Worm (Caenorhabditis elegans) whole organism, L3 larva: ENCODE data around the gene Y39G8B.13.

ENCODE experiments used
- R02D3.7 ChIP-seq: fragments of 150-350 bp; optimal IDR thresholded peaks from 2 replicates; lab custom pipeline; 2014; ENCODE audit warnings: missing biosample characterization, missing genetic modification characterization
- ZK546.5 ChIP-seq: sonication (generic microtip); optimal IDR thresholded peaks from 2 replicates; lab custom pipeline; 2017; ENCODE audit warnings: missing biosample characterization, missing genetic modification characterization
- ama-1 ChIP-seq: fragments of 150-350 bp; optimal IDR thresholded peaks from 2 replicates; lab custom pipeline; 2018
- ceh-16 ChIP-seq: sonication (generic microtip); optimal IDR thresholded peaks from 2 replicates; lab custom pipeline; 2017; ENCODE audit warnings: missing biosample characterization, missing genetic modification characterization
- ceh-82 ChIP-seq: fragments of 150-350 bp; optimal IDR thresholded peaks from 2 replicates; lab custom pipeline; 2014; ENCODE audit warnings: missing biosample characterization, missing genetic modification characterization
- daf-12 ChIP-seq: fragments of 150-350 bp; optimal IDR thresholded peaks from 2 replicates; lab custom pipeline; 2014; ENCODE audit warnings: missing biosample characterization, missing genetic modification reagents, missing genetic modification characterization
- egl-27 ChIP-seq: sonication (generic microtip); optimal IDR thresholded peaks from 4 replicates; lab custom pipeline; 2017; ENCODE audit warnings: missing biosample characterization, missing genetic modification reagents, missing genetic modification characterization
- egl-5 ChIP-seq: fragments of 150-350 bp; optimal IDR thresholded peaks from 2 replicates; lab custom pipeline; 2017; ENCODE audit warnings: missing biosample characterization, missing genetic modification reagents, missing genetic modification characterization, inconsistent platforms
- elt-1 ChIP-seq: fragments of 150-350 bp; optimal IDR thresholded peaks from 2 replicates; lab custom pipeline; 2014; ENCODE audit warnings: missing biosample characterization, missing genetic modification characterization
- elt-2 ChIP-seq: sonication (generic microtip); optimal IDR thresholded peaks from 2 replicates; lab custom pipeline; 2016; ENCODE audit warnings: missing genetic modification reagents, mild to moderate bottlenecking, missing genetic modification characterization, missing compliant biosample characterization
- fkh-10 ChIP-seq: sonication (generic microtip); optimal IDR thresholded peaks from 2 replicates; lab custom pipeline; 2017; ENCODE audit warnings: missing biosample characterization, missing genetic modification reagents, missing genetic modification characterization
- jun-1 ChIP-seq: fragments of 150-350 bp; optimal IDR thresholded peaks from 2 replicates; lab custom pipeline; 2014; ENCODE audit warnings: missing biosample characterization, missing genetic modification reagents, missing genetic modification characterization
- lin-15B ChIP-seq: fragments of 150-350 bp; optimal IDR thresholded peaks from 2 replicates; lab custom pipeline; 2014; ENCODE audit warnings: missing biosample characterization, missing genetic modification characterization
- lin-39 ChIP-seq: fragments of 150-350 bp; optimal IDR thresholded peaks from 2 replicates; lab custom pipeline; 2018; ENCODE audit warnings: missing biosample characterization, missing genetic modification reagents, missing genetic modification characterization
- lsy-12 ChIP-seq: sonication (generic microtip); optimal IDR thresholded peaks from 2 replicates; lab custom pipeline; 2016; ENCODE audit warnings: mild to moderate bottlenecking, missing genetic modification characterization, missing compliant biosample characterization
- mdl-1 ChIP-seq: fragments of 150-350 bp; optimal IDR thresholded peaks from 2 replicates; lab custom pipeline; 2014; ENCODE audit warnings: missing biosample characterization, missing genetic modification characterization
- nfya-1 ChIP-seq: sonication (generic microtip); optimal IDR thresholded peaks from 2 replicates; lab custom pipeline; 2017; ENCODE audit warnings: missing genetic modification characterization, mild to moderate bottlenecking, missing compliant biosample characterization, antibody characterized with exemption, moderate library complexity; ENCODE audit not compliant: insufficient read depth
- nhr-11 ChIP-seq: fragments of 150-350 bp; optimal IDR thresholded peaks from 2 replicates; lab custom pipeline; 2014; ENCODE audit warnings: missing biosample characterization, missing genetic modification characterization
- nhr-237 ChIP-seq: fragments of 150-350 bp; optimal IDR thresholded peaks from 2 replicates; lab custom pipeline; 2014; ENCODE audit warnings: missing biosample characterization, missing genetic modification characterization
- nhr-25 ChIP-seq: sonication (generic microtip); optimal IDR thresholded peaks from 2 replicates; lab custom pipeline; 2017; ENCODE audit warnings: missing biosample characterization, missing genetic modification characterization
- nhr-76 ChIP-seq: fragments of 150-350 bp; sonication (generic microtip); optimal IDR thresholded peaks from 5 replicates; lab custom pipeline; 2014; ENCODE audit warnings: missing biosample characterization, missing genetic modification characterization
- nhr-77 ChIP-seq: fragments of 150-350 bp; optimal IDR thresholded peaks from 2 replicates; lab custom pipeline; 2014; ENCODE audit warnings: missing biosample characterization, missing genetic modification characterization
- pha-4 ChIP-seq: fragments of 150-350 bp; optimal IDR thresholded peaks from 2 replicates; lab custom pipeline; 2014; ENCODE audit warnings: missing biosample characterization, missing genetic modification reagents, missing genetic modification characterization
- pqm-1 ChIP-seq: fragments of 150-350 bp; optimal IDR thresholded peaks from 2 replicates; lab custom pipeline; 2017; ENCODE audit warnings: missing biosample characterization, missing genetic modification characterization, inconsistent platforms
- sea-2 ChIP-seq: fragments of 150-350 bp; sonication (generic microtip); optimal IDR thresholded peaks from 4 replicates; lab custom pipeline; 2014; ENCODE audit warnings: missing biosample characterization, missing genetic modification reagents, missing genetic modification characterization
- skn-1 ChIP-seq: fragments of 150-350 bp; optimal IDR thresholded peaks from 2 replicates; lab custom pipeline; 2014; ENCODE audit warnings: missing biosample characterization, missing genetic modification characterization
- snpc-4 ChIP-seq: fragments of 150-350 bp; optimal IDR thresholded peaks from 2 replicates; lab custom pipeline; 2014; ENCODE audit warnings: missing biosample characterization, missing genetic modification characterization
- unc-39 ChIP-seq: sonication (generic microtip); optimal IDR thresholded peaks from 4 replicates; lab custom pipeline; 2017; ENCODE audit warnings: missing biosample characterization, missing genetic modification characterization
- unc-62 ChIP-seq: fragments of 150-350 bp; sonication (generic microtip); optimal IDR thresholded peaks from 4 replicates; lab custom pipeline; 2014; ENCODE audit warnings: missing biosample characterization, missing genetic modification reagents, missing genetic modification characterization
- zag-1 ChIP-seq: fragments of 150-350 bp; optimal IDR thresholded peaks from 2 replicates; lab custom pipeline; 2014; ENCODE audit warnings: missing biosample characterization, missing genetic modification characterization
- ztf-11 ChIP-seq: fragments of 150-350 bp; optimal IDR thresholded peaks from 2 replicates; lab custom pipeline; 2014; ENCODE audit warnings: missing biosample characterization, missing genetic modification characterization
- ztf-4 ChIP-seq: fragments of 150-350 bp; optimal IDR thresholded peaks from 2 replicates; lab custom pipeline; 2014; ENCODE audit warnings: missing biosample characterization, missing genetic modification characterization

Gene Y39G8B.13

DNA sequence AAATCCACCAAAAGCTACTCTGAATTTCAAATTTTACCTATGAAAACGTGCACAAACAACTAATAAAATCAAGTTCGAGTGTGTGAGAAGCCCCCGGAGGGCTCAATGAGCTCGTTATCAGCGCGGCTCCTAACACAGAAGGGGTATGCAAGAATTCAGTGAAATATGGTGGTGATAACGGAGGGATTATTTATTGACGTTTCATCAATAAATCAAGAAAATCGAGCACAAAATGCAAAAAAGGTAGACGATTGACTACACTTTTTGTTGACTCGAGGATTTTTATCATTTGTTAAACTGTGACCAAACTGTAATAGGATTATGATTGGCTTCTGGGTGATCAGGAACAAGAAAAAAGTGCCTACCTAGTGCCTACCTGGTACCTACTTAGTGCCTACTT is 25.4 kb downstream of the Y39G8B.13 start, which contains the start of gene zip-3:
Gene zip-3, minus strand, starts transcription at position 21 of the 400 bp plus-strand sequence.
- TF ChIP-seq ZK546.5 (tag; lab: Kevin White, UChicago) (no peak), elt-2 (tag; lab: Kevin White, UChicago) (peak; percentile 88), pqm-1 (peak; percentile 55)

DNA sequence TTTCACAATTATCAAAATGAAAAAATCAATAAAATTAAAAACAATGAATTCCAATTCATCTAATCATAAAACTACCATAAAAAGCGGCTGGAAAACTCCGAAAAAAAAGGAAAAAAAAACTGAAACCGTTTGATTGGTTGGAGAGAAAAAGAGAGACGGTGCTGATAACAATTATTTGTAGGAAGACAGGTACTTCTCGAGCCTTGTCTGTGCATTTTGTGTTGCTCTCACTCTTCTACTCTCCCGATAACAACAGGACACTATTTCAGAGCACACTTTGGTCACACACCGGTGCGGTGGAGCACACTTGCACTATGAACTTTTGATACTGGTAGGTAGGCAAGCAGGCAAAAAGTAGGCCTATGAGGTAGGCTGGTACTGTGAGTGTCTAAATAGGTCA is 26.3 kb downstream of the Y39G8B.13 start:
- TF ChIP-seq unc-62 (GFP tag; lab: Kevin White, UChicago) (no peak), pqm-1 (peak; percentile 92), elt-2 (tag; lab: Kevin White, UChicago) (peak; percentile 96), ztf-4 (tag; lab: Kevin White, UChicago) (no peak), nfya-1 (peak; percentile 59), jun-1 (tag; lab: Kevin White, UChicago) (peak; percentile 13), pha-4 (tag; lab: Kevin White, UChicago) (peak; percentile 33), egl-5 (tag; lab: Kevin White, UChicago) (no peak), zag-1 (tag; lab: Kevin White, UChicago) (no peak)

DNA sequence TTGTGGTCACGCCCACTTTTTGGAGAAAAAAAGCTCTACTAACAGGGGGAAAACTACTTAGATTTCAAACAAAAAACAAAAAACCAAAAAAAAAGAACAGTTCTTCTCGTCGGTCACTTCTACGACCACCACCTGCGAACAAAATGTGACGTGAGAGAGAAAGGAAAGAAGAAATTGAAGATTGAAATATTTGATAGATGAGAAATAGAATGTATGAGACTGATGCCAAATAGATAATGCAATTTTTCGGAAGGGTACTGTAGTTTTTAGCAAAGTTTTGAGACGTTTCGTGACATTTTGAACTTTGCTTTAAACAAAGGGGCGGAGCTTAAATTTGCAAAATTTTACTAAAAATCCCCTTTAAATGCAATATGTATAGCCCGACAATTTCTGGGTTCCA is 27.9 kb downstream of the Y39G8B.13 start:
- peak; percentile 2 for TF ChIP-seq nhr-25 (tag; lab: Kevin White, UChicago)
- peak; percentile 45 for TF ChIP-seq elt-1
- TF ChIP-seq mdl-1 (tag; lab: Kevin White, UChicago) = no peak
- peak; percentile 38 for TF ChIP-seq elt-2 (tag; lab: Kevin White, UChicago)
- TF ChIP-seq ceh-16 (tag; lab: Kevin White, UChicago) = no peak

DNA sequence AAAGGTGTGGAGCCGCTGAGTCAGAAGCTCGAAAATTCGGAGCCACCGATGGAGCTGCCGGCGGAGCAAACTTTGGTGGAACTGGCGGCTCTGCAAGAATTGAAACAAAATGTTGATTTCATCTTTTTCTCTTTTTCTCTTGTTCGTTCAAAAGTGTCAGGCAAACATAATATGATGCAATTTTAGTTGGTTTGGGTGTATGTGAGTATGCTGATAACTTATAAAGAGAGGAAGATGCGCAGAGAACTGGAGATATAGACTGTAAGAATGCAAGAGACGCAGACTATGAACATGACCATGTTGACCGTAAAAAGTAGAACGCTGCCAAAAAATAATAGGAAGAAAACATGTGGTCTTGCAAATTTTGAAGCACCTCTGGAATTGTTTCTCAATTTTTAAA is 28.8 kb downstream of the Y39G8B.13 start:
- peak; percentile 75 for TF ChIP-seq pha-4 (tag; lab: Kevin White, UChicago)
- no peak for TF ChIP-seq nhr-76
- peak; percentile 78 for TF ChIP-seq pqm-1
- no peak for TF ChIP-seq unc-62 (GFP tag; lab: Kevin White, UChicago)
- no peak for TF ChIP-seq egl-27
- no peak for TF ChIP-seq lsy-12 (tag; lab: Kevin White, UChicago)
- no peak for TF ChIP-seq ceh-16 (tag; lab: Kevin White, UChicago)
- peak; percentile 91 for TF ChIP-seq elt-2 (tag; lab: Kevin White, UChicago)
- no peak for TF ChIP-seq nfya-1
- TF ChIP-seq jun-1 (tag; lab: Kevin White, UChicago) = peak; percentile 12
- TF ChIP-seq unc-39 (tag; lab: Kevin White, UChicago) = no peak
- no peak for TF ChIP-seq egl-5 (tag; lab: Kevin White, UChicago)
- TF ChIP-seq snpc-4 (tag; lab: Kevin White, UChicago) = peak; percentile 62

DNA sequence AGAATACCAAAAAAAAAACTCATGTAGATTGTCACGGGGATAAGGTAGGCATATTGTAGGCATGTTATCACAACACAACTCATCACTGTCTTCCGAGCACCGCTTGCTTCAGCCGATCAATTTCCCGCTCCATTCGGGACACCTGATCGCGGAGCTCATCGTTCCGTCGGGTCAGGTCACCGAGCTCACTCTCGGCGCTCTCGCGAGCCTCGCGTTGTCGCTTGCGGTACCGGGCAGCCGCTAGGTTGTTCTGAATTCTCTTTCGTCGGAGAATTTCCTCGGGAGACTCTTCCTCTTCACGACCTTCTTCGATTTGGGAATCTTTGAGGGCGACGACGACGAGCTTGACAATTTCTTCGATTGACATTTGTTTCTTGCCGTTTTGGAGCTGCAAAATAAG is 30.9 kb downstream of the Y39G8B.13 start:
- TF ChIP-seq daf-12 (tag; lab: Kevin White, UChicago) (no peak), nhr-76 (no peak), nhr-11 (tag; lab: Kevin White, UChicago) (no peak), nhr-237 (tag; lab: Kevin White, UChicago) (no peak), skn-1 (no peak), lin-39 (tag; lab: Kevin White, UChicago) (no peak), sea-2 (GFP tag; lab: Kevin White, UChicago) (no peak), ama-1 (lab: Kevin White, UChicago) (no peak), pha-4 (tag; lab: Kevin White, UChicago) (no peak), ztf-11 (tag; lab: Kevin White, UChicago) (no peak), elt-2 (tag; lab: Kevin White, UChicago) (no peak), nhr-77 (tag; lab: Kevin White, UChicago) (no peak), ceh-82 (tag; lab: Kevin White, UChicago) (no peak)

DNA sequence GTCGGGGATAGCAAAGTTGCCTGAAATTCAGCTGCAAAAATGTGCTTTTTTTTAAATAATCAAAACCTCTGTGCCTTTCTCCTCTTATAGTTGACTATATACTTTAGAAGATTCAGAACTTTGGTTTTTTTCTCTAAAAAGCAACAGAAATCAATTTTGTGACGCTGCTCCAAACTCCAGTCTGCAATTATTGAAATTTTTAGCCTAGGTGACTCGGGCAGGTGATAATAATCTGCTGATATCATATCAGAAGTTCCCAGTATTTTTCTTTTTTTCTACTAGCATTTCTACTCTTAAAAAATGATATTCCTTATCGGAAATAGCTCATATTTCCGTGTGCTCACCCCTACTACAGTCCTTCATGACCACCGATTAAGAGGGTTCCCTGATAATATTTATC is 33.6 kb downstream of the Y39G8B.13 start, which contains the start of gene sre-44:
Gene sre-44, plus strand, starts transcription at position 301 of the 400 bp plus-strand sequence.
- TF ChIP-seq elt-2 (tag; lab: Kevin White, UChicago) (peak; percentile 49), fkh-10 (no peak), R02D3.7 (tag; lab: Kevin White, UChicago) (no peak), jun-1 (tag; lab: Kevin White, UChicago) (no peak), lin-15B (tag; lab: Kevin White, UChicago) (no peak)
